Worm (Caenorhabditis elegans) whole organism, L3 larva: Measurements from ENCODE around the gene chst-1.
A peak's percentile ranks its signal among the peaks of the same experiment; 100 is the strongest.

ENCODE experiments used
- R02D3.7 ChIP-seq: fragments of 150-350 bp; optimal IDR thresholded peaks from 2 replicates; lab custom pipeline; 2014; ENCODE audit warnings: missing biosample characterization, missing genetic modification characterization
- aly-2 ChIP-seq: fragments of 150-350 bp; optimal IDR thresholded peaks from 2 replicates; lab custom pipeline; 2014; ENCODE audit warnings: missing biosample characterization, missing genetic modification characterization
- ama-1 ChIP-seq: fragments of 150-350 bp; optimal IDR thresholded peaks from 2 replicates; lab custom pipeline; 2018
- ceh-28 ChIP-seq: fragments of 150-350 bp; optimal IDR thresholded peaks from 2 replicates; lab custom pipeline; 2014; ENCODE audit warnings: missing biosample characterization, missing genetic modification reagents, missing genetic modification characterization
- ceh-82 ChIP-seq: fragments of 150-350 bp; optimal IDR thresholded peaks from 2 replicates; lab custom pipeline; 2014; ENCODE audit warnings: missing biosample characterization, missing genetic modification characterization
- ceh-9 ChIP-seq: sonication (generic microtip); optimal IDR thresholded peaks from 2 replicates; lab custom pipeline; 2018; ENCODE audit warnings: missing biosample characterization, missing genetic modification characterization
- daf-12 ChIP-seq: fragments of 150-350 bp; optimal IDR thresholded peaks from 2 replicates; lab custom pipeline; 2014; ENCODE audit warnings: missing biosample characterization, missing genetic modification reagents, missing genetic modification characterization
- egl-5 ChIP-seq: fragments of 150-350 bp; optimal IDR thresholded peaks from 2 replicates; lab custom pipeline; 2017; ENCODE audit warnings: missing biosample characterization, missing genetic modification reagents, missing genetic modification characterization, inconsistent platforms
- elt-1 ChIP-seq: fragments of 150-350 bp; optimal IDR thresholded peaks from 2 replicates; lab custom pipeline; 2014; ENCODE audit warnings: missing biosample characterization, missing genetic modification characterization
- elt-2 ChIP-seq: sonication (generic microtip); optimal IDR thresholded peaks from 2 replicates; lab custom pipeline; 2016; ENCODE audit warnings: missing genetic modification reagents, mild to moderate bottlenecking, missing genetic modification characterization, missing compliant biosample characterization
- elt-3 ChIP-seq, 3 experiments: fragments of 150-350 bp in 1 of 3; sonication (generic microtip) in 2 of 3; optimal IDR thresholded peaks; 2 replicates in 2 of 3; 4 replicates in 1 of 3; lab custom pipeline; 2014 to 2017; ENCODE audit warnings: missing biosample characterization in 3 of 3, missing genetic modification characterization in 3 of 3
- fkh-10 ChIP-seq: sonication (generic microtip); optimal IDR thresholded peaks from 2 replicates; lab custom pipeline; 2017; ENCODE audit warnings: missing biosample characterization, missing genetic modification reagents, missing genetic modification characterization
- fkh-2 ChIP-seq: fragments of 150-350 bp; optimal IDR thresholded peaks from 2 replicates; lab custom pipeline; 2014; ENCODE audit warnings: missing biosample characterization, missing genetic modification reagents, missing genetic modification characterization
- fos-1 ChIP-seq: fragments of 150-350 bp; optimal IDR thresholded peaks from 2 replicates; lab custom pipeline; 2014; ENCODE audit warnings: missing biosample characterization, missing genetic modification characterization
- hmg-11 ChIP-seq: sonication (generic microtip); optimal IDR thresholded peaks from 2 replicates; lab custom pipeline; 2016; ENCODE audit warnings: missing genetic modification characterization, missing compliant biosample characterization
- jun-1 ChIP-seq: fragments of 150-350 bp; optimal IDR thresholded peaks from 2 replicates; lab custom pipeline; 2014; ENCODE audit warnings: missing biosample characterization, missing genetic modification reagents, missing genetic modification characterization
- lin-15B ChIP-seq: fragments of 150-350 bp; optimal IDR thresholded peaks from 2 replicates; lab custom pipeline; 2014; ENCODE audit warnings: missing biosample characterization, missing genetic modification characterization
- lin-39 ChIP-seq: fragments of 150-350 bp; optimal IDR thresholded peaks from 2 replicates; lab custom pipeline; 2018; ENCODE audit warnings: missing biosample characterization, missing genetic modification reagents, missing genetic modification characterization
- lsy-12 ChIP-seq: sonication (generic microtip); optimal IDR thresholded peaks from 2 replicates; lab custom pipeline; 2016; ENCODE audit warnings: mild to moderate bottlenecking, missing genetic modification characterization, missing compliant biosample characterization
- mdl-1 ChIP-seq: fragments of 150-350 bp; optimal IDR thresholded peaks from 2 replicates; lab custom pipeline; 2014; ENCODE audit warnings: missing biosample characterization, missing genetic modification characterization
- nfya-1 ChIP-seq: sonication (generic microtip); optimal IDR thresholded peaks from 2 replicates; lab custom pipeline; 2017; ENCODE audit warnings: missing genetic modification characterization, mild to moderate bottlenecking, missing compliant biosample characterization, antibody characterized with exemption, moderate library complexity; ENCODE audit not compliant: insufficient read depth
- nhr-11 ChIP-seq: fragments of 150-350 bp; optimal IDR thresholded peaks from 2 replicates; lab custom pipeline; 2014; ENCODE audit warnings: missing biosample characterization, missing genetic modification characterization
- nhr-12 ChIP-seq: fragments of 150-350 bp; optimal IDR thresholded peaks from 2 replicates; lab custom pipeline; 2014; ENCODE audit warnings: missing biosample characterization, missing genetic modification characterization
- nhr-23 ChIP-seq: fragments of 150-350 bp; optimal IDR thresholded peaks from 2 replicates; lab custom pipeline; 2014; ENCODE audit warnings: missing biosample characterization, missing genetic modification reagents, missing genetic modification characterization
- nhr-237 ChIP-seq: fragments of 150-350 bp; optimal IDR thresholded peaks from 2 replicates; lab custom pipeline; 2014; ENCODE audit warnings: missing biosample characterization, missing genetic modification characterization
- nhr-25 ChIP-seq: sonication (generic microtip); optimal IDR thresholded peaks from 2 replicates; lab custom pipeline; 2017; ENCODE audit warnings: missing biosample characterization, missing genetic modification characterization
- nhr-28 ChIP-seq: fragments of 150-350 bp; optimal IDR thresholded peaks from 2 replicates; lab custom pipeline; 2014; ENCODE audit warnings: missing biosample characterization, missing genetic modification characterization
- nhr-43 ChIP-seq: sonication (generic microtip); optimal IDR thresholded peaks from 2 replicates; lab custom pipeline; 2016; ENCODE audit warnings: mild to moderate bottlenecking, missing genetic modification characterization, missing compliant biosample characterization; ENCODE audit not compliant: poor library complexity, severe bottlenecking
- nhr-67 ChIP-seq: fragments of 150-350 bp; optimal IDR thresholded peaks from 2 replicates; lab custom pipeline; 2014; ENCODE audit warnings: missing biosample characterization, missing genetic modification characterization
- nhr-76 ChIP-seq: fragments of 150-350 bp; sonication (generic microtip); optimal IDR thresholded peaks from 5 replicates; lab custom pipeline; 2014; ENCODE audit warnings: missing biosample characterization, missing genetic modification characterization
- pha-4 ChIP-seq: fragments of 150-350 bp; optimal IDR thresholded peaks from 2 replicates; lab custom pipeline; 2014; ENCODE audit warnings: missing biosample characterization, missing genetic modification reagents, missing genetic modification characterization
- pqm-1 ChIP-seq: fragments of 150-350 bp; optimal IDR thresholded peaks from 2 replicates; lab custom pipeline; 2017; ENCODE audit warnings: missing biosample characterization, missing genetic modification characterization, inconsistent platforms
- sea-2 ChIP-seq: fragments of 150-350 bp; sonication (generic microtip); optimal IDR thresholded peaks from 4 replicates; lab custom pipeline; 2014; ENCODE audit warnings: missing biosample characterization, missing genetic modification reagents, missing genetic modification characterization
- skn-1 ChIP-seq: fragments of 150-350 bp; optimal IDR thresholded peaks from 2 replicates; lab custom pipeline; 2014; ENCODE audit warnings: missing biosample characterization, missing genetic modification characterization
- snpc-4 ChIP-seq: fragments of 150-350 bp; optimal IDR thresholded peaks from 2 replicates; lab custom pipeline; 2014; ENCODE audit warnings: missing biosample characterization, missing genetic modification characterization
- tbx-2 ChIP-seq: sonication (generic microtip); optimal IDR thresholded peaks from 2 replicates; lab custom pipeline; 2016; ENCODE audit warnings: mild to moderate bottlenecking, missing genetic modification characterization, missing compliant biosample characterization
- zag-1 ChIP-seq: fragments of 150-350 bp; optimal IDR thresholded peaks from 2 replicates; lab custom pipeline; 2014; ENCODE audit warnings: missing biosample characterization, missing genetic modification characterization
- ztf-4 ChIP-seq: fragments of 150-350 bp; optimal IDR thresholded peaks from 2 replicates; lab custom pipeline; 2014; ENCODE audit warnings: missing biosample characterization, missing genetic modification characterization

The chst-1 gene

DNA sequence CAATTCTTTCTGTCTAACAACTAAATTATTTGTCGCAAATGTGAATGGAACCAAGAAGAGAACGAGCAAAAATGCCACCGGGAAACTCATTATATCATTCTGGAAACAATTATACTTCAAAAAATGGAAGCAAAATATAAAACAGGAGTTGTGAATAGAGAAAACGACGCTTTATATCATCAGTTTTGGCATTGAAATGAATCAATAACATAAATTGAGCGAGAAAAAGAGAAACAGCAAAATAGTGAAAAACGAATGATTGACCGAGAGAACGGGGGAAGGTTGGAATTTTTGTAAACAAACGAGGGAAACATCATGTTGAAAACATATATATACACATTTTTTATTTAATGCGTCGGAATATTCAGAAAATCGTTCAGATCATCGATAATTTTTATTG, 30.0 kb upstream of the chst-1 start, which contains the start of gene ctns-1:
Gene ctns-1 (minus strand): TSS at position 101 of the 400 bp plus-strand sequence.
- TF ChIP-seq fkh-10 (GFP tag; lab: Kevin White, UChicago) = no peak
- TF ChIP-seq fkh-2 (tag; lab: Kevin White, UChicago) = no peak
- no peak for TF ChIP-seq nhr-237
- TF ChIP-seq sea-2 (GFP tag; lab: Kevin White, UChicago) = no peak
- peak; percentile 30 for TF ChIP-seq pha-4
- no peak for TF ChIP-seq ceh-9 (tag; lab: Kevin White, UChicago)
- TF ChIP-seq lin-39 = no peak

DNA sequence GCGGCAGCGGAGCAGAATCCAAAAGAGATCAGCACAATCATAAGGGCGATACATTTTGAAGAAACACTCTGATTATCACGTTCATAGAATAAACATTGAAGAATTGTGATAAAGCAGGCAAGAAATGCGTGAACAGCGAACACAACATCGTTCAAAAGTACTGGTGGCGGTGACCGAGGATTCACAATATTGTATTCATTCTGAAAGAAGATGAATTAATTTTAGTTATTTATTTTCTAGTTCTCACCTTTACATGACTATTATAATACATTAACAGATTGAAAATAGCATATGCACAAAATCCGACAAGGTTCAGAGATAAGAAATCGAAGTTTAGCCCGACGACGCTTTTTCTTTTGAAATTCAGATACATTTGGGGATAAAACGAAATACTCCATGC, 29.2 kb upstream of the chst-1 start:
- TF ChIP-seq skn-1 (no peak), nhr-28 (tag; lab: Kevin White, UChicago) (no peak), ztf-4 (tag; lab: Kevin White, UChicago) (no peak), pqm-1 (tag; lab: Kevin White, UChicago) (no peak), nfya-1 (tag; lab: Kevin White, UChicago) (no peak), elt-1 (tag; lab: Kevin White, UChicago) (no peak), hmg-11 (tag; lab: Kevin White, UChicago) (no peak), R02D3.7 (tag; lab: Kevin White, UChicago) (no peak), ceh-82 (tag; lab: Kevin White, UChicago) (no peak), fkh-10 (GFP tag; lab: Kevin White, UChicago) (no peak), ama-1 (lab: Kevin White, UChicago) (no peak), egl-5 (tag; lab: Kevin White, UChicago) (no peak)
- TF ChIP-seq, all 47 proteins: peak for 0

DNA sequence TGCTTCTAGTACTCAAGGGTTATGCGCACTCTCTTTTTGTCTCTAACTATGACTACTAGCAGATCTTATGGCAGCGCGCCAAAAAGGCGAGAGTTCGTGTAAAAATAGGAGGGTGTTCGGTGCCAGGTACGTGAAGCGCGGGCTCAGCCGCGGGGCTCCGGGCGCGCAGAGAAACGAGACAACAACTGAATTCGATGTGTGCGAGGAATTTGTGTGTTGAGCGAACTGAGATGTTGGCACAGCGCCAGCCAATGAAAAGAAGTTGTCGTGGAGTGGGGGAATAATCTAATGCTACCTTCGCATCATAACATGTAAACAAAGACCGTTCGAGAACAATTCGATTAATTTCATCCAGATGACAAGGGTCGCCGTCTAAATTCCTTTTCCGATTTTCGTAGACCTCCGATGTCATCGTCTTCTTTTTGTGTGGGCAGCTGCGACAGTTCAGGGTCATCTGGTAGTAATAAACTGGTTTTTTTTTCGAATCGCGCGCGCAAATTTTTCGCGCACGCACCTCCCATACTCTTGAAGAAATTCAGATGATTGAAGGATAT, 24.7 kb upstream of the chst-1 start:
- peak; percentile 60 for TF ChIP-seq egl-5 (tag; lab: Kevin White, UChicago)
- peak; percentile 62 for TF ChIP-seq pha-4
- TF ChIP-seq fkh-10 (GFP tag; lab: Kevin White, UChicago) = peak; percentile 47
- peak; percentile 8 for TF ChIP-seq lin-15B (tag; lab: Kevin White, UChicago)
- peak; percentile 45 for TF ChIP-seq nhr-23 (tag; lab: Kevin White, UChicago)
- TF ChIP-seq ama-1 (lab: Kevin White, UChicago) = peak; percentile 23
- peak; percentile 21 for TF ChIP-seq snpc-4 (tag; lab: Kevin White, UChicago)
- TF ChIP-seq elt-3 (tag; optimal IDR thresholded peaks at IDR 0.05; lab: Kevin White, UChicago) = peak in 1 of 3 experiments; percentile 23
- TF ChIP-seq mdl-1 (tag; lab: Kevin White, UChicago) = no peak
- peak; percentile 93 for TF ChIP-seq nhr-25
- peak; percentile 79 for TF ChIP-seq hmg-11 (tag; lab: Kevin White, UChicago)
- TF ChIP-seq nhr-11 (tag; lab: Kevin White, UChicago) = peak; percentile 19
- no peak for TF ChIP-seq fos-1 (tag; lab: Kevin White, UChicago)
- TF ChIP-seq R02D3.7 (tag; lab: Kevin White, UChicago) = peak; percentile 31
- TF ChIP-seq nhr-67 = no peak
- peak; percentile 53 for TF ChIP-seq tbx-2 (tag; lab: Kevin White, UChicago)
- peak; percentile 5 for TF ChIP-seq jun-1
- TF ChIP-seq nfya-1 (tag; lab: Kevin White, UChicago) = peak; percentile 88
- TF ChIP-seq ceh-82 (tag; lab: Kevin White, UChicago) = no peak
- peak; percentile 55 for TF ChIP-seq ceh-28 (tag; lab: Kevin White, UChicago)
- peak; percentile 93 for TF ChIP-seq lin-39
- peak; percentile 24 for TF ChIP-seq nhr-43 (tag; lab: Kevin White, UChicago)
- no peak for TF ChIP-seq ceh-9 (tag; lab: Kevin White, UChicago)
- TF ChIP-seq lsy-12 (tag; lab: Kevin White, UChicago) = peak; percentile 38
- TF ChIP-seq elt-2 (tag; lab: Kevin White, UChicago) = no peak

DNA sequence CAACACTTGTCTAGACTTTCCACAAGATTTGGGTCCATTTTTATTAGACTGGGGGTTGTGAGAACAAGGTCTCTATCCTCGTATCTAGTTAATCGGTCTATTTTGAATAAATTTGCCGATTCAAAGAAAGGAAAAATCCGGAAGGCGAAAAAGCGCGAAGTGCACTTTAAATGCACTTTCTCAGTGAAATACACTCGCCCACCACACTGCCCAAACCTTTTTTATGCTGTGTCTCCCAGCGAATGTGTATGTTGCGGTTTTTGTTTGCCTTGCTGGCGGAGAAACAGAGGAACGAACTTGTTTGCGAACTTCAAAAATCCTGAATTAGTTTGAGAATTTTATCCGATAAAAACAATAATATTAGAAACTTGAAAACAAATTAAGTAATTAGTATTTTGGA, 24.0 kb upstream of the chst-1 start:
- TF ChIP-seq ama-1 (lab: Kevin White, UChicago) (peak; percentile 67), elt-3 (tag; optimal IDR thresholded peaks at IDR 0.05; lab: Kevin White, UChicago) (no peak), tbx-2 (tag; lab: Kevin White, UChicago) (no peak), zag-1 (tag; lab: Kevin White, UChicago) (no peak), ceh-82 (tag; lab: Kevin White, UChicago) (no peak), egl-5 (tag; lab: Kevin White, UChicago) (no peak), nhr-12 (no peak), nhr-76 (tag; lab: Kevin White, UChicago) (no peak), lsy-12 (tag; lab: Kevin White, UChicago) (peak; percentile 28), elt-2 (tag; lab: Kevin White, UChicago) (no peak), nhr-237 (no peak), pha-4 (peak; percentile 25), daf-12 (tag; lab: Kevin White, UChicago) (peak; percentile 62), aly-2 (tag; lab: Kevin White, UChicago) (no peak)
- TF ChIP-seq, all 47 proteins: peak for 4
